Worm (Caenorhabditis elegans) whole organism, mixed stage, embryonic: ENCODE results near the gene mlt-7.

ENCODE experiments used
- M03D4.4 ChIP-seq: sonication (generic microtip); optimal IDR thresholded peaks from 2 replicates; lab custom pipeline; 2017; ENCODE audit warnings: mild to moderate bottlenecking, missing genetic modification characterization, missing compliant biosample characterization
- bed-3 ChIP-seq: fragments of 200-800 bp; sonication (Bioruptor generic); optimal IDR thresholded peaks from 3 replicates; lab custom pipeline; 2018; ENCODE audit warnings: mild to moderate bottlenecking, missing genetic modification characterization, moderate library complexity, missing compliant biosample characterization
- blmp-1 ChIP-seq: fragments of 150-350 bp; optimal IDR thresholded peaks from 2 replicates; lab custom pipeline; 2014; ENCODE audit warnings: missing biosample characterization, missing genetic modification characterization
- ceh-39 ChIP-seq: fragments of 150-350 bp; optimal IDR thresholded peaks from 2 replicates; lab custom pipeline; 2014; ENCODE audit warnings: missing biosample characterization, missing genetic modification characterization
- ceh-43 ChIP-seq: fragments of 200-800 bp; sonication (Bioruptor generic); optimal IDR thresholded peaks from 2 replicates; lab custom pipeline; 2018; ENCODE audit warnings: mild to moderate bottlenecking, missing genetic modification characterization, moderate library complexity, missing compliant biosample characterization
- ceh-83 ChIP-seq: fragments of 200-800 bp; sonication (Bioruptor generic); optimal IDR thresholded peaks from 2 replicates; lab custom pipeline; 2018; ENCODE audit warnings: mild to moderate bottlenecking, missing genetic modification characterization, missing compliant biosample characterization
- ces-1 ChIP-seq: fragments of 150-350 bp; optimal IDR thresholded peaks from 2 replicates; lab custom pipeline; 2014; ENCODE audit warnings: missing biosample characterization, missing genetic modification reagents, missing genetic modification characterization
- cnd-1 ChIP-seq: fragments of 200-800 bp; sonication (Bioruptor generic); optimal IDR thresholded peaks from 2 replicates; lab custom pipeline; 2018; ENCODE audit warnings: mild to moderate bottlenecking, missing genetic modification characterization, missing compliant biosample characterization
- drap-1 ChIP-seq: fragments of 200-800 bp; sonication (Bioruptor generic); optimal IDR thresholded peaks from 3 replicates; lab custom pipeline; 2018; ENCODE audit warnings: mild to moderate bottlenecking, missing genetic modification characterization, missing compliant biosample characterization
- elt-3 ChIP-seq: fragments of 150-350 bp; optimal IDR thresholded peaks from 2 replicates; lab custom pipeline; 2014; ENCODE audit warnings: missing biosample characterization, missing genetic modification characterization
- flh-1 ChIP-seq: fragments of 200-800 bp; sonication (Bioruptor generic); optimal IDR thresholded peaks from 2 replicates; lab custom pipeline; 2018; ENCODE audit warnings: mild to moderate bottlenecking, missing genetic modification characterization, moderate library complexity, missing compliant biosample characterization
- ham-2 ChIP-seq: fragments of 200-800 bp; sonication (Bioruptor generic); optimal IDR thresholded peaks from 2 replicates; lab custom pipeline; 2018; ENCODE audit warnings: mild to moderate bottlenecking, missing genetic modification characterization, missing compliant biosample characterization
- hlh-1 ChIP-seq: fragments of 150-350 bp; optimal IDR thresholded peaks from 2 replicates; lab custom pipeline; 2014; ENCODE audit warnings: missing biosample characterization, missing genetic modification reagents, missing genetic modification characterization
- lin-13 ChIP-seq: fragments of 150-350 bp; optimal IDR thresholded peaks from 2 replicates; lab custom pipeline; 2014; ENCODE audit warnings: missing biosample characterization, missing genetic modification characterization
- lin-32 ChIP-seq: fragments of 200-800 bp; sonication (Bioruptor generic); optimal IDR thresholded peaks from 2 replicates; lab custom pipeline; 2018; ENCODE audit warnings: mild to moderate bottlenecking, missing genetic modification characterization, missing compliant biosample characterization
- lsy-2 ChIP-seq: fragments of 150-350 bp; optimal IDR thresholded peaks from 2 replicates; lab custom pipeline; 2014; ENCODE audit warnings: missing biosample characterization, missing genetic modification characterization
- mab-5 ChIP-seq: fragments of 150-350 bp; optimal IDR thresholded peaks from 2 replicates; lab custom pipeline; 2014; ENCODE audit warnings: missing biosample characterization, missing genetic modification characterization
- mep-1 ChIP-seq: fragments of 150-350 bp; optimal IDR thresholded peaks from 2 replicates; lab custom pipeline; 2017; ENCODE audit warnings: missing biosample characterization, missing genetic modification reagents, missing genetic modification characterization, inconsistent platforms
- mls-2 ChIP-seq: sonication (generic microtip); optimal IDR thresholded peaks from 2 replicates; lab custom pipeline; 2016; ENCODE audit warnings: mild to moderate bottlenecking, missing genetic modification characterization, moderate library complexity, missing compliant biosample characterization
- nhr-12 ChIP-seq: fragments of 150-350 bp; optimal IDR thresholded peaks from 2 replicates; lab custom pipeline; 2014; ENCODE audit warnings: missing biosample characterization, missing genetic modification characterization
- nhr-2 ChIP-seq: fragments of 150-350 bp; optimal IDR thresholded peaks from 2 replicates; lab custom pipeline; 2014; ENCODE audit warnings: missing biosample characterization, missing genetic modification characterization
- nhr-237 ChIP-seq: fragments of 150-350 bp; optimal IDR thresholded peaks from 2 replicates; lab custom pipeline; 2014; ENCODE audit warnings: missing biosample characterization, missing genetic modification characterization
- nhr-28 ChIP-seq: fragments of 150-350 bp; optimal IDR thresholded peaks from 2 replicates; lab custom pipeline; 2014; ENCODE audit warnings: missing biosample characterization, missing genetic modification characterization
- nhr-76 ChIP-seq: sonication (generic microtip); optimal IDR thresholded peaks from 2 replicates; lab custom pipeline; 2017; ENCODE audit warnings: missing biosample characterization, missing genetic modification characterization
- pha-4 ChIP-seq: fragments of 150-350 bp; optimal IDR thresholded peaks from 2 replicates; lab custom pipeline; 2018; ENCODE audit warnings: missing biosample characterization, missing genetic modification reagents, missing genetic modification characterization
- sem-2 ChIP-seq: fragments of 200-800 bp; sonication (Bioruptor generic); optimal IDR thresholded peaks from 2 replicates; lab custom pipeline; 2018; ENCODE audit warnings: mild to moderate bottlenecking, missing genetic modification characterization, missing compliant biosample characterization
- snpc-4 ChIP-seq: fragments of 150-350 bp; optimal IDR thresholded peaks from 2 replicates; lab custom pipeline; 2014; ENCODE audit warnings: missing biosample characterization, missing genetic modification characterization
- sptf-1 ChIP-seq: sonication (generic microtip); optimal IDR thresholded peaks from 2 replicates; lab custom pipeline; 2017; ENCODE audit warnings: mild to moderate bottlenecking, missing genetic modification characterization, moderate library complexity, missing compliant biosample characterization
- tbx-8 ChIP-seq: fragments of 200-800 bp; sonication (Bioruptor generic); optimal IDR thresholded peaks from 2 replicates; lab custom pipeline; 2018; ENCODE audit warnings: mild to moderate bottlenecking, missing genetic modification characterization, moderate library complexity, missing compliant biosample characterization
- unc-120 ChIP-seq: sonication (generic microtip); optimal IDR thresholded peaks from 2 replicates; lab custom pipeline; 2017; ENCODE audit warnings: missing genetic modification characterization, missing compliant biosample characterization; ENCODE audit not compliant: poor library complexity, severe bottlenecking
- unc-39 ChIP-seq: fragments of 150-350 bp; optimal IDR thresholded peaks from 2 replicates; lab custom pipeline; 2014; ENCODE audit warnings: missing biosample characterization, missing genetic modification characterization
- unc-62 ChIP-seq: fragments of 150-350 bp; optimal IDR thresholded peaks from 2 replicates; lab custom pipeline; 2014; ENCODE audit warnings: missing biosample characterization, missing genetic modification reagents, missing genetic modification characterization
- zip-8 ChIP-seq: fragments of 150-350 bp; optimal IDR thresholded peaks from 2 replicates; lab custom pipeline; 2014; ENCODE audit warnings: missing biosample characterization, missing genetic modification characterization
- ztf-11 ChIP-seq: fragments of 150-350 bp; optimal IDR thresholded peaks from 2 replicates; lab custom pipeline; 2014; ENCODE audit warnings: missing biosample characterization, missing genetic modification characterization

The mlt-7 gene

DNA sequence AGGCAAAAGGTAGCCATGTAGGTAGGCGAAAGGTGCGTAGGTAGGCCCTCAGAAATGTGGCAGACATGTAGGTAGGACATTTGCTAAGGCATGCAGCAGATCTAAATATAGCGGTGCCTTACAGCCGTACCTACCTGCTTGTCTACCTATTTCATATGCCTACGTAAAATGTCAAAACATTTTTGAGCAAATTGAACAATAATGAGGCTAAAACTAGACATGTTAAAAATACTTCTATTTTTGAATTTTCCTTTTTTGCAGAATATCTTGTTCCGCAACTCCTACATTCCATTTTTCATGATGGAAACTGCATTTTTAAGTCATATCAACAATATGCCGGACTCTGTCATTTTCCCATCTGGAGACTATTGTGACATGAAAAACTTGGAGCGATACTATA lies 41.5 kb downstream of the mlt-7 start:
- TF ChIP-seq unc-39 (tag; lab: Kevin White, UChicago) = no peak
- TF ChIP-seq ztf-11 = no peak
- TF ChIP-seq nhr-12 (tag; lab: Kevin White, UChicago) = no peak
- no peak for TF ChIP-seq elt-3
- TF ChIP-seq M03D4.4 (tag; lab: Kevin White, UChicago) = no peak
- TF ChIP-seq unc-120 (tag; lab: Kevin White, UChicago) = no peak
- no peak for TF ChIP-seq pha-4 (tag; lab: Kevin White, UChicago)
- TF ChIP-seq ceh-83 = no peak
- no peak for TF ChIP-seq lsy-2 (tag; lab: Kevin White, UChicago)
- TF ChIP-seq zip-8 (tag; lab: Kevin White, UChicago) = no peak

DNA sequence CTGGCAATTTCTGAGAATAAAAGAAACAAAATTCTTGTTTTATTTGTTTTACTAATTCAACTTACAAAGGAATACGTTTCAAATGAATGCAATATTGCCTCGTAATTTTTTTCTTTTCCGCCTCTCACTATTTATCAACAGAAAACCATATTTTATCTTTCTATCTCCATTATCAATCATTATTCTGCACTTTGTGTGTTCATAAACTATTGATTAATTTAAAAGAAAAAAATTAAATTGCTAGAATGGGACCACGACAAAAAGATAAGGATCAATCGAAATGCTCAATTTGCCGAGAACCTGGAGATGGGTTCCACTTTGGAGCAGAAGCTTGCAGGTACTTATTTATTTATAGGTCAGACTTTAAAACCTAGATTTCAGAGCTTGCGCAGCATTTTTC lies 42.3 kb downstream of the mlt-7 start, which contains the start of gene nhr-273:
TSS of gene nhr-273 (plus strand) at position 167 of the 400 bp plus-strand sequence.
- TF ChIP-seq lin-32 (GFP tag; lab: Kevin White, UChicago) (no peak), nhr-2 (no peak), sptf-1 (tag; lab: Kevin White, UChicago) (no peak)

DNA sequence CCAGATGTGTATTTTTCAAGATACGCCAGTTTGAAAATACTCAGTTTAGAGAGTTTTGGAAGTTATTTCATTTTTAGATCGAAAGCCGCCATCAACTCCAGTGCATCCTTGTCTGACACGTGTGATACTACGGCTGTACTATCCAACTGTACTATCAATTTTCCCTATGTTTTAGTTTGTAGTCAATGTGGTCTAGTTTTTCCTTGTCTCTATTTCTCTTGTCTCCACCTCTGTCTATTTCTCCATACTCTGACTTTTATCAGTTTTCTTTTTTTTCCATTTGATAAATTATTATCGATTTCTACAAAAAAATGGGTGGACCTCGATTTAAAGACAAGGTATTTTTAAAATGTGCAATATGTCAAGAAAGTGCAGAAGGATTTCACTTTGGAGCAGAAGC lies 45.8 kb downstream of the mlt-7 start, which contains the start of gene nhr-16:
TSS of gene nhr-16 (plus strand) at position 205 of the 400 bp plus-strand sequence.
- TF ChIP-seq mab-5 (no peak), blmp-1 (tag; lab: Kevin White, UChicago) (no peak), sptf-1 (tag; lab: Kevin White, UChicago) (no peak), unc-120 (tag; lab: Kevin White, UChicago) (no peak), lin-13 (no peak), bed-3 (GFP tag; lab: Kevin White, UChicago) (no peak), nhr-237 (no peak), nhr-76 (tag; lab: Kevin White, UChicago) (no peak), mep-1 (no peak)

DNA sequence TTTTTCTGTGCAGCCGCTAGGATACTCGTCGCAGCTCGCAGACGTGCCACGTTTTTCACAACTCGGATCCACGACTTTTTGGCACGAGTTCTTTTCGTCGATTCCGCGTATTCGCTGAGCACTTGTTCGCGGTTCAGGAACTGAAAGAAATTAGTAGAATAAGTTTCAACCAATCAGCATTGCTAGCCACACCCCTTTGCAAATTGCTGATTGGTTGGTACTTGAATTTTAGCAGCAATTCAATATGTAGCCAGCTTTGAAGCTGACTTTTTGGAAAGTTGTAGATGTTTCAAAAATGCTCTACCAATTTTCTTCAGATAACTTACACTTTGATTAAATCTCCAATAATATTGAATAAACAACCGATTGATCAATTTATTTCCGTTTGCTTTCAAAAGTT lies 48.5 kb downstream of the mlt-7 start:
- TF ChIP-seq sem-2 (no peak), lin-13 (no peak), nhr-28 (tag; lab: Kevin White, UChicago) (no peak), tbx-8 (no peak), lsy-2 (tag; lab: Kevin White, UChicago) (no peak), flh-1 (no peak), ham-2 (no peak), mab-5 (no peak), ztf-11 (no peak), blmp-1 (tag; lab: Kevin White, UChicago) (no peak), sptf-1 (tag; lab: Kevin White, UChicago) (no peak), drap-1 (no peak), unc-120 (tag; lab: Kevin White, UChicago) (no peak), ceh-39 (tag; lab: Kevin White, UChicago) (no peak), zip-8 (tag; lab: Kevin White, UChicago) (no peak)

DNA sequence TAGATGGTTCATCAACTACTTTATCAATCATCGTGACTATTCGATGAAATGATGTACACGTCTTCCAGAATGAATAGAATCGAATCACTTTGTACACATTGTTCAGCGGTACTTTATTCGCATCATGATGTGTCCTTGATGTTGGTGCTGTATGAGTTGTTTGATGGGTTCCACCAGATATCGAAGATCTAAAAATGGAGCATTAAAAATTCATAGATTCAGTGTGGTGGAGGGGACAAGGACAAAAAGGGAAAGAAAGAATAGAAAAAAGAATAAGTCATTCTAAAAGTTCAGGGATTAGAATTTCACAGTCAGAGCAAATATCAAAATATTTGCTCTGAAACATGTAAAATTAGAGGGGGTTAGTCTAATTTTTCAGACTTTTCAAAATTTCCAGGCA lies 52.0 kb downstream of the mlt-7 start:
- TF ChIP-seq ceh-83 (no peak), drap-1 (no peak), bed-3 (GFP tag; lab: Kevin White, UChicago) (no peak), mls-2 (tag; lab: Kevin White, UChicago) (no peak), ces-1 (GFP tag; lab: Kevin White, UChicago) (no peak), sptf-1 (tag; lab: Kevin White, UChicago) (no peak), snpc-4 (tag; lab: Kevin White, UChicago) (no peak), hlh-1 (no peak), tbx-8 (no peak), unc-62 (GFP tag; lab: Kevin White, UChicago) (no peak), mep-1 (no peak), ceh-39 (tag; lab: Kevin White, UChicago) (no peak), mab-5 (no peak), ceh-43 (GFP tag; lab: Kevin White, UChicago) (no peak), cnd-1 (tag; lab: Kevin White, UChicago) (no peak), lin-13 (no peak), unc-39 (tag; lab: Kevin White, UChicago) (no peak), nhr-12 (tag; lab: Kevin White, UChicago) (no peak), nhr-2 (no peak), lsy-2 (tag; lab: Kevin White, UChicago) (no peak)
